Fruit fly (Drosophila melanogaster) whole organism, embryonic: Measurements from ENCODE around the gene hry.

Experiments used
- Atf6 ChIP-seq: fragments of 200-800 bp; sonication (Bioruptor generic); IDR thresholded peaks from 2 replicates; pipeline ENCODE4 v1.3.6; 2022; ENCODE audit warnings: missing biosample characterization, missing genetic modification characterization
- Awh ChIP-seq: fragments of 200-800 bp; sonication (Bioruptor generic); IDR thresholded peaks from 2 replicates; pipeline ENCODE4, ENCODE4 v1.3.6; 2022; ENCODE audit warnings: missing biosample characterization, missing genetic modification characterization
- B-H1 ChIP-seq: fragments of 200-800 bp; sonication (Bioruptor generic); IDR thresholded peaks from 3 replicates; pipeline ENCODE4 v1.3.6; 2022; ENCODE audit warnings: missing biosample characterization, missing genetic modification characterization
- CG10267 ChIP-seq: fragments of 200-800 bp; sonication (Bioruptor generic); optimal IDR thresholded peaks from 2 replicates; lab custom pipeline; 2018; ENCODE audit warnings: missing biosample characterization, mild to moderate bottlenecking, missing genetic modification characterization, moderate library complexity
- CG10565 ChIP-seq: fragments of 200-800 bp; sonication (Bioruptor generic); optimal IDR thresholded peaks from 3 replicates; lab custom pipeline; 2016; ENCODE audit warnings: missing biosample characterization, mild to moderate bottlenecking, missing genetic modification characterization
- CG12155 ChIP-seq: fragments of 200-800 bp; sonication (Bioruptor generic); optimal IDR thresholded peaks from 3 replicates; lab custom pipeline; 2016; ENCODE audit warnings: missing biosample characterization, missing genetic modification characterization
- CG12391 ChIP-seq: fragments of 200-800 bp; sonication (Bioruptor generic); optimal IDR thresholded peaks from 3 replicates; lab custom pipeline; 2018; ENCODE audit warnings: missing biosample characterization, mild to moderate bottlenecking, missing genetic modification characterization, moderate library complexity
- CG13624 ChIP-seq: fragments of 200-800 bp; sonication (Bioruptor generic); optimal IDR thresholded peaks from 2 replicates; lab custom pipeline; 2016; ENCODE audit warnings: missing biosample characterization, missing genetic modification characterization
- CG14050 ChIP-seq: fragments of 200-800 bp; sonication (Bioruptor generic); IDR thresholded peaks from 3 replicates; pipeline ENCODE4 v1.3.6; 2022; ENCODE audit warnings: missing biosample characterization, missing genetic modification characterization
- CG14965 ChIP-seq: fragments of 200-800 bp; sonication (Bioruptor generic); optimal IDR thresholded peaks from 2 replicates; lab custom pipeline; 2016; ENCODE audit warnings: missing biosample characterization, missing genetic modification characterization, borderline replicate concordance
- CG3163 ChIP-seq: fragments of 200-800 bp; sonication (Bioruptor generic); optimal IDR thresholded peaks from 3 replicates; lab custom pipeline; 2016; ENCODE audit warnings: missing biosample characterization, missing genetic modification characterization
- CG32532 ChIP-seq: fragments of 200-800 bp; sonication (Bioruptor generic); IDR thresholded peaks from 2 replicates; pipeline ENCODE4 v1.3.6; 2022; ENCODE audit warnings: missing biosample characterization, missing genetic modification characterization
- CG32767 ChIP-seq: fragments of 200-800 bp; sonication (Bioruptor generic); IDR thresholded peaks from 2 replicates; pipeline ENCODE4 v1.3.6; 2022; ENCODE audit warnings: missing biosample characterization, missing genetic modification characterization
- CG32772 ChIP-seq: fragments of 200-800 bp; sonication (Bioruptor generic); IDR thresholded peaks from 2 replicates; pipeline ENCODE4 v1.3.6; 2022; ENCODE audit warnings: missing biosample characterization, missing genetic modification characterization
- CG34422 ChIP-seq: fragments of 200-800 bp; sonication (Bioruptor generic); IDR thresholded peaks from 3 replicates; pipeline ENCODE4 v1.3.6; 2022; ENCODE audit warnings: missing biosample characterization, missing genetic modification characterization
- CG6683 ChIP-seq: fragments of 200-800 bp; sonication (Bioruptor generic); optimal IDR thresholded peaks from 2 replicates; lab custom pipeline; 2017; ENCODE audit warnings: missing biosample characterization, mild to moderate bottlenecking, missing genetic modification characterization, missing genetic modification reagents
- CG6765 ChIP-seq: fragments of 200-800 bp; sonication (Bioruptor generic); optimal IDR thresholded peaks from 3 replicates; lab custom pipeline; 2017; ENCODE audit warnings: missing biosample characterization, mild to moderate bottlenecking, missing genetic modification characterization
- CG7987 ChIP-seq: fragments of 200-800 bp; sonication (Bioruptor generic); optimal IDR thresholded peaks from 2 replicates; lab custom pipeline; 2018; ENCODE audit warnings: missing biosample characterization, mild to moderate bottlenecking, missing genetic modification characterization, moderate library complexity
- CG9609 ChIP-seq: fragments of 200-800 bp; sonication (Bioruptor generic); optimal IDR thresholded peaks from 3 replicates; lab custom pipeline; 2016; ENCODE audit warnings: missing biosample characterization, missing genetic modification characterization
- CG9797 ChIP-seq: fragments of 200-800 bp; sonication (Bioruptor generic); optimal IDR thresholded peaks from 3 replicates; lab custom pipeline; 2018; ENCODE audit warnings: missing biosample characterization, mild to moderate bottlenecking, missing genetic modification characterization
- CG9932 ChIP-seq: fragments of 200-800 bp; sonication (Bioruptor generic); IDR thresholded peaks from 2 replicates; pipeline ENCODE4 v1.3.6; 2022; ENCODE audit warnings: missing biosample characterization, missing genetic modification characterization
- Dbx ChIP-seq: fragments of 200-800 bp; sonication (Bioruptor generic); IDR thresholded peaks from 3 replicates; pipeline ENCODE4 v1.3.6; 2022; ENCODE audit warnings: missing biosample characterization, missing genetic modification characterization
- HLH3B ChIP-seq: fragments of 200-800 bp; sonication (Bioruptor generic); IDR thresholded peaks from 2 replicates; pipeline ENCODE4 v1.3.6; 2022; ENCODE audit warnings: missing biosample characterization, missing genetic modification characterization
- HmgD ChIP-seq: fragments of 200-800 bp; sonication (Bioruptor generic); optimal IDR thresholded peaks from 3 replicates; lab custom pipeline; 2016; ENCODE audit warnings: missing biosample characterization, missing genetic modification characterization
- Hsf ChIP-seq: fragments of 200-800 bp; sonication (Bioruptor generic); optimal IDR thresholded peaks from 3 replicates; lab custom pipeline; 2016; ENCODE audit warnings: missing biosample characterization, missing genetic modification characterization
- Med ChIP-seq: fragments of 200-800 bp; sonication (Bioruptor generic); peaks from one replicate; lab custom pipeline; 2016; ENCODE audit warnings: missing biosample characterization, missing genetic modification characterization, mild to moderate bottlenecking, inconsistent platforms, moderate library complexity
- Myb ChIP-seq: fragments of 200-800 bp; sonication (Bioruptor generic); optimal IDR thresholded peaks from 2 replicates; lab custom pipeline; 2016; ENCODE audit warnings: missing biosample characterization, missing genetic modification characterization
- Poxn ChIP-seq: fragments of 200-800 bp; sonication (Bioruptor generic); IDR thresholded peaks from 2 replicates; pipeline ENCODE4 v1.3.6; 2022; ENCODE audit warnings: missing biosample characterization, missing genetic modification characterization
- Vsx1 ChIP-seq: fragments of 200-800 bp; sonication (Bioruptor generic); optimal IDR thresholded peaks from 2 replicates; lab custom pipeline; 2017; ENCODE audit warnings: missing biosample characterization, mild to moderate bottlenecking, missing genetic modification characterization, missing genetic modification reagents
- Xrp1 ChIP-seq: fragments of 200-800 bp; sonication (Bioruptor generic); IDR thresholded peaks from 2 replicates; pipeline ENCODE4 v1.3.6; 2022; ENCODE audit warnings: missing biosample characterization, missing genetic modification characterization
- ab ChIP-seq: fragments of 200-800 bp; sonication (Bioruptor generic); optimal IDR thresholded peaks from 2 replicates; lab custom pipeline; 2016; ENCODE audit warnings: missing biosample characterization, missing genetic modification characterization
- abd-A ChIP-seq: fragments of 200-800 bp; sonication (Bioruptor generic); optimal IDR thresholded peaks from 3 replicates; lab custom pipeline; 2019; ENCODE audit warnings: missing biosample characterization, mild to moderate bottlenecking, missing genetic modification characterization, moderate library complexity
- amos ChIP-seq: fragments of 200-800 bp; sonication (Bioruptor generic); IDR thresholded peaks from 2 replicates; pipeline ENCODE4 v1.3.6; 2022; ENCODE audit warnings: missing biosample characterization, missing genetic modification characterization; ENCODE audit not compliant: partially characterized antibody
- bowl ChIP-seq: fragments of 200-800 bp; sonication (Bioruptor generic); IDR thresholded peaks from 2 replicates; pipeline ENCODE4 v1.3.6; 2022; ENCODE audit warnings: missing biosample characterization, missing genetic modification characterization
- btn ChIP-seq: fragments of 200-800 bp; sonication (Bioruptor generic); optimal IDR thresholded peaks from 2 replicates; lab custom pipeline; 2016; ENCODE audit warnings: missing biosample characterization, missing genetic modification characterization
- caup ChIP-seq: fragments of 200-800 bp; sonication (Bioruptor generic); optimal IDR thresholded peaks from 3 replicates; lab custom pipeline; 2017; ENCODE audit warnings: missing biosample characterization, mild to moderate bottlenecking, missing genetic modification characterization, moderate library complexity; ENCODE audit not compliant: severe bottlenecking
- ci ChIP-seq: fragments of 200-800 bp; sonication (Bioruptor generic); IDR thresholded peaks from 3 replicates; pipeline ENCODE4 v1.3.6; 2022; ENCODE audit warnings: missing biosample characterization, missing genetic modification characterization
- dmrt11E ChIP-seq: fragments of 200-800 bp; sonication (Bioruptor generic); optimal IDR thresholded peaks from 3 replicates; lab custom pipeline; 2018; ENCODE audit warnings: missing biosample characterization, mild to moderate bottlenecking, missing genetic modification characterization, moderate library complexity
- dmrt99B ChIP-seq: fragments of 200-800 bp; sonication (Bioruptor generic); optimal IDR thresholded peaks from 2 replicates; lab custom pipeline; 2018; ENCODE audit warnings: missing biosample characterization, mild to moderate bottlenecking, missing genetic modification characterization, moderate library complexity
- fd3F ChIP-seq: fragments of 200-800 bp; sonication (Bioruptor generic); optimal IDR thresholded peaks from 2 replicates; lab custom pipeline; 2018; ENCODE audit warnings: missing biosample characterization, mild to moderate bottlenecking, missing genetic modification characterization, moderate library complexity
- gsb-n ChIP-seq: fragments of 200-800 bp; sonication (Bioruptor generic); optimal IDR thresholded peaks from 3 replicates; lab custom pipeline; 2018; ENCODE audit warnings: missing biosample characterization, mild to moderate bottlenecking, missing genetic modification characterization
- hb ChIP-seq: fragments of 200-800 bp; sonication (Bioruptor generic); IDR thresholded peaks from 3 replicates; pipeline ENCODE4 v1.3.6; 2022; ENCODE audit warnings: missing biosample characterization, missing genetic modification characterization; ENCODE audit not compliant: partially characterized antibody
- lola ChIP-seq, 3 experiments: fragments of >200 bp in 2 of 3; fragments of 200-800 bp in 1 of 3; sonication (Bioruptor generic) in 1 of 3; optimal IDR thresholded peaks; 2 replicates each; lab custom pipeline; 2017 to 2019; ENCODE audit warnings: missing biosample characterization in 3 of 3, missing genetic modification characterization in 3 of 3, mild to moderate bottlenecking in 1 of 3, moderate library complexity in 1 of 3
- mam ChIP-seq: fragments of 200-800 bp; sonication (Bioruptor generic); optimal IDR thresholded peaks from 3 replicates; lab custom pipeline; 2016; ENCODE audit warnings: missing biosample characterization, missing genetic modification characterization
- nom ChIP-seq: fragments of 200-800 bp; sonication (Bioruptor generic); optimal IDR thresholded peaks from 2 replicates; lab custom pipeline; 2017; ENCODE audit warnings: missing biosample characterization, missing genetic modification characterization, mild to moderate bottlenecking, moderate library complexity, missing genetic modification reagents
- sens ChIP-seq: fragments of 200-800 bp; sonication (Bioruptor generic); peaks from one replicate; lab custom pipeline; 2016; ENCODE audit warnings: missing biosample characterization, missing genetic modification characterization
- sqz ChIP-seq: fragments of 200-800 bp; sonication (Bioruptor generic); optimal IDR thresholded peaks from 3 replicates; lab custom pipeline; 2018; ENCODE audit warnings: missing biosample characterization, mild to moderate bottlenecking, missing genetic modification characterization
- twi ChIP-seq: fragments of 200-800 bp; optimal IDR thresholded peaks from 2 replicates; lab custom pipeline; 2019; ENCODE audit warnings: missing biosample characterization, mild to moderate bottlenecking, missing genetic modification characterization, moderate library complexity
- zen ChIP-seq: fragments of 200-800 bp; sonication (Bioruptor generic); optimal IDR thresholded peaks from 3 replicates; lab custom pipeline; 2018; ENCODE audit warnings: missing biosample characterization, mild to moderate bottlenecking, missing genetic modification characterization, moderate library complexity
- zfh1 ChIP-seq: fragments of 200-800 bp; sonication (Bioruptor generic); IDR thresholded peaks from 3 replicates; pipeline ENCODE4 v1.3.6; 2022; ENCODE audit warnings: missing biosample characterization, missing genetic modification characterization

Gene hry

dm6 chr3L:8701697-8702349, 26.3 kb downstream of the hry start (continued):
- TF ChIP-seq CG9932 (GFP tag; lab: Robert Waterston, UW) (no peak), CG6765 (GFP tag; lab: Kevin White, UChicago) (no peak), hb (GFP tag; lab: Robert Waterston, UW) (no peak), CG13624 (GFP tag; lab: Kevin White, UChicago) (no peak), Dbx (GFP tag; lab: Robert Waterston, UW) (0 out of 3 replicates have a peak, but pooled peaks have one; percentile 17), CG7987 (GFP tag; lab: Kevin White, UChicago) (no peak), zfh1 (GFP tag; lab: Robert Waterston, UW) (0 out of 3 replicates have a peak, but pooled peaks have one; percentile 35), abd-A (tag; lab: Kevin White, UChicago) (no peak), Hsf (no peak), caup (GFP tag; lab: Kevin White, UChicago) (no peak), CG12155 (no peak), nom (GFP tag; lab: Kevin White, UChicago) (peak; percentile 58), btn (GFP tag; lab: Kevin White, UChicago) (no peak), CG3163 (GFP tag; lab: Kevin White, UChicago) (no peak), Med (peak; percentile 57), CG9609 (GFP tag; lab: Kevin White, UChicago) (no peak), CG34422 (no peak), HmgD (no peak), HLH3B (GFP tag; lab: Robert Waterston, UW) (no peak), fd3F (GFP tag; lab: Kevin White, UChicago) (no peak), sqz (GFP tag; lab: Kevin White, UChicago) (no peak), CG9797 (GFP tag; lab: Kevin White, UChicago) (no peak), mam (GFP tag; lab: Kevin White, UChicago) (no peak), Xrp1 (GFP tag; lab: Robert Waterston, UW) (0 out of 2 replicates have a peak, but pooled peaks have one; percentile 13), Myb (GFP tag; lab: Kevin White, UChicago) (no peak), Awh (GFP tag; lab: Robert Waterston, UW) (no peak), dmrt11E (tag; lab: Kevin White, UChicago) (no peak), lola (GFP tag; optimal IDR thresholded peaks at IDR 0.05; lab: Kevin White, UChicago) (no peak), CG12391 (tag; lab: Kevin White, UChicago) (no peak), B-H1 (GFP tag; lab: Robert Waterston, UW) (no peak), Poxn (GFP tag; lab: Robert Waterston, UW) (no peak), Atf6 (GFP tag; lab: Robert Waterston, UW) (peak; percentile 48; the same call in 1 of the 2 replicates), CG32767 (GFP tag; lab: Robert Waterston, UW) (no peak), twi (no peak), CG32772 (GFP tag; lab: Robert Waterston, UW) (no peak), sens (GFP tag; lab: Kevin White, UChicago) (peak; percentile 21), CG10267 (no peak), ab (GFP tag; lab: Kevin White, UChicago) (no peak), CG10565 (GFP tag; lab: Kevin White, UChicago) (no peak), gsb-n (tag; lab: Kevin White, UChicago) (no peak), bowl (no peak), CG14050 (GFP tag; lab: Robert Waterston, UW) (no peak), zen (no peak), CG14965 (GFP tag; lab: Kevin White, UChicago) (no peak), Vsx1 (no peak), dmrt99B (tag; lab: Kevin White, UChicago) (no peak), ci (GFP tag; lab: Robert Waterston, UW) (no peak), CG6683 (no peak), amos (GFP tag; lab: Robert Waterston, UW) (no peak), CG32532 (no peak)
